Fruit fly (Drosophila melanogaster): ENCODE results near the gene otu.

otu gene

DNA sequence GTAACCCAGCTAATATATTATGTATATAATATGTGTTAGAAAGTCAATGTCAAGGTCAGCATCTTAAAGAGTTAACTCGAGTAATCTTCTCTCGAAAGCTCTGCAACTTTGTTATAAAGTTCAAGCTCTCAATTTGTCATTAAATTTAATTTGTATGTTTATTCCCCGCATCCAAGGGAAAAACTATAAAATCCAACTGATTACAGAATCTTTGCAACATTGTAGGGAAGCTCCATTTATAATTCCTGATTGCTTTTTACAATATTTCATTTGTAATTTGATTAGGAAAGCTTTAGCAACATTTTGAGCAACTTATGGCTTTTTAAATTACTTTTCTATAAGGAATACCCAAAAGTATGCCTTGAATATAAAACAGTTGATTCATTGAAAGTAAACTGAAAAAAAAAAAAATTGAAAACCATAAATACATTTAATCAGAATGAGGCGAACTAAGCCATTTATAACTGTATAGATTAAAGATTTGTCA lies 22.6 kb downstream of the otu start:
- TF ChIP-seq CG11504 (tag; optimal IDR thresholded peaks at IDR 0.05) (peak; percentile 91), sens (GFP tag) (peak; percentile 4), CG8281 (tag; optimal IDR thresholded peaks at IDR 0.05) (peak; percentile 20), rib (GFP tag; IDR thresholded peaks at IDR 0.05) (no peak), crp (GFP tag; optimal IDR thresholded peaks at IDR 0.05) (no peak)

DNA sequence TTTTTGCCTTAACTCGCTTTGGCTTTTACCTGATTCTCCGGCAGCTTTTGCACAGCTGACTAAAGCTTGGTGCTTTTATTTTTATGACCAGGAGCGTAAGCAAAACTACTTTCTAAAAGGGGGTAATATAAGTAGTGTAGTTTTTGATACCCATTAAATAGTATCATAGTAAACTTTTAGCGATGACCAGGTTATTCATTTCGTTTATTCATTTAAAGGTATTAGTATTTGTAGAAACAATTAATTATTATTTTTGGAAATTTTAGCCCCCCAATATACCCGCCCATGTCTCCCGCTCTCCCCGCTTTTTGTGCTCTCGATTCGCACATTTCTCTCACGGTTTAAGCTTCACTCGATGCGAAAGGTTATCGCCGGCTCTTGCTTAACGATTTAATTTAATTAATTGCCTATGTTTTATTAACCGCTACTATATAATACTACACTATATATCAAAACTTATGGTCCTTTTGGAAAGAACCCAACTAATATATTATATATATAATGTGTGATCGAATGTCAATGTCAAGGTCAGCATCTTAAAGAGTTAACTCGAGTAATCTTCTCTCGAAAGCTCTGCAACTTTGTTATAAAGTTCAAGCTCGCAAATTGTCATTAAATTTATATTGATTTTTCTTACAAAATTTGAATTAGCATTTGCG lies 24.8 kb downstream of the otu start, which contains the start of gene Sptr:
TSS of gene Sptr (minus strand) at position 61 of the 659 bp plus-strand sequence.
- peak; percentile 92 for TF ChIP-seq CG12659 (GFP tag; optimal IDR thresholded peaks at IDR 0.05)
- no peak for TF ChIP-seq chinmo (GFP tag; IDR thresholded peaks at IDR 0.05; ENCODE audit: partially characterized antibody)
- peak; percentile 64 to 94 for TF ChIP-seq Hr51 (GFP tag; optimal IDR thresholded peaks at IDR 0.05)
- peak; percentile 90 for TF ChIP-seq CoRest (tag; optimal IDR thresholded peaks at IDR 0.05)
- no peak for TF ChIP-seq knrl (GFP tag; IDR thresholded peaks at IDR 0.05; ENCODE audit: partially characterized antibody)
- TF ChIP-seq pum (GFP tag; optimal IDR thresholded peaks at IDR 0.05): peak; percentile 54
- TF ChIP-seq kah (GFP tag; optimal IDR thresholded peaks at IDR 0.05): peak; percentile 73
- peak; percentile 77 for TF ChIP-seq HLH54F (GFP tag; optimal IDR thresholded peaks at IDR 0.05)
- peak; percentile 90 for TF ChIP-seq sens (GFP tag)
- peak; percentile 81 for TF ChIP-seq CG17612 (GFP tag; IDR thresholded peaks at IDR 0.05)
- TF ChIP-seq CG34224 (GFP tag; IDR thresholded peaks at IDR 0.05; ENCODE audit: partially characterized antibody): no peak
- peak; percentile 72 for TF ChIP-seq ssp (GFP tag; IDR thresholded peaks at IDR 0.05)
- TF ChIP-seq PHDP (tag; optimal IDR thresholded peaks at IDR 0.05): peak; percentile 93
- TF ChIP-seq ab (GFP tag; optimal IDR thresholded peaks at IDR 0.05): no peak
- TF ChIP-seq CG18619 (GFP tag; optimal IDR thresholded peaks at IDR 0.05): peak; percentile 81
- TF ChIP-seq CG1647 (GFP tag; optimal IDR thresholded peaks at IDR 0.05): peak; percentile 63
- TF ChIP-seq Dip2 (GFP tag; IDR thresholded peaks at IDR 0.05): no peak
- TF ChIP-seq tx (GFP tag; optimal IDR thresholded peaks at IDR 0.05): peak; percentile 59
- peak; percentile 50; the same call in 2 of the 3 replicates for TF ChIP-seq jigr1 (GFP tag; IDR thresholded peaks at IDR 0.05)
- TF ChIP-seq CkIIα-i1 (GFP tag; IDR thresholded peaks at IDR 0.05): no peak
- TF ChIP-seq ftz-f1 (GFP tag; optimal IDR thresholded peaks at IDR 0.05): peak; percentile 54
- peak; percentile 81 for TF ChIP-seq CG18476 (GFP tag; optimal IDR thresholded peaks at IDR 0.05)
- peak; percentile 66 for TF ChIP-seq ewg (GFP tag; optimal IDR thresholded peaks at IDR 0.05)
- peak; percentile 76 for TF ChIP-seq schlank (tag; optimal IDR thresholded peaks at IDR 0.05)
- peak; percentile 87 for TF ChIP-seq E2f1 (GFP tag; IDR thresholded peaks at IDR 0.05)
- no peak for TF ChIP-seq Hr39 (optimal IDR thresholded peaks at IDR 0.05)
- peak; percentile 37 for TF ChIP-seq Atf-2 (GFP tag; optimal IDR thresholded peaks at IDR 0.05)
- TF ChIP-seq CG1832 (GFP tag; optimal IDR thresholded peaks at IDR 0.05): no peak
- TF ChIP-seq CG2199 (GFP tag; IDR thresholded peaks at IDR 0.05): 0 out of 3 replicates have a peak, but pooled peaks have one; percentile 36
- TF ChIP-seq unc-4 (GFP tag; IDR thresholded peaks at IDR 0.05; ENCODE audit: partially characterized antibody): no peak
- TF ChIP-seq ranshi (GFP tag; IDR thresholded peaks at IDR 0.05): peak; percentile 89
- TF ChIP-seq CG7786 (GFP tag; optimal IDR thresholded peaks at IDR 0.05): peak; percentile 81
- peak; percentile 86 for TF ChIP-seq CG9817 (tag; optimal IDR thresholded peaks at IDR 0.05)
- TF ChIP-seq ERR (GFP tag; optimal IDR thresholded peaks at IDR 0.05): peak; percentile 70
- TF ChIP-seq H15 (GFP tag; IDR thresholded peaks at IDR 0.05): peak; percentile 90
- peak; percentile 81 for TF ChIP-seq sisA (GFP tag; IDR thresholded peaks at IDR 0.05)
- TF ChIP-seq CG17568 (GFP tag; optimal IDR thresholded peaks at IDR 0.05): peak; percentile 83
- TF ChIP-seq az2 (GFP tag; optimal IDR thresholded peaks at IDR 0.05): peak; percentile 73
- peak; percentile 42 for TF ChIP-seq trem (tag; optimal IDR thresholded peaks at IDR 0.05)
- TF ChIP-seq CG10267 (tag; optimal IDR thresholded peaks at IDR 0.05): peak; percentile 71
- TF ChIP-seq CG10366 (GFP tag; IDR thresholded peaks at IDR 0.05): peak; percentile 87
- peak; percentile 72 for TF ChIP-seq CG4854 (GFP tag; optimal IDR thresholded peaks at IDR 0.05)
- TF ChIP-seq Gsc (GFP tag; IDR thresholded peaks at IDR 0.05): no peak
- TF ChIP-seq CG14965 (GFP tag; optimal IDR thresholded peaks at IDR 0.05; ENCODE audit: borderline replicate concordance): no peak
